Worm (Caenorhabditis elegans) whole organism, young adult: ENCODE results near the gene R10E4.7.

Experiments used
- C17E4.6 ChIP-seq: fragments of 200-800 bp; sonication (Bioruptor generic); IDR thresholded peaks from 2 replicates; pipeline ENCODE4 v1.3.6; 2022; ENCODE audit warnings: missing genetic modification reagents, missing genetic modification characterization, missing compliant biosample characterization
- F23B12.7 ChIP-seq: sonication (generic microtip); optimal IDR thresholded peaks from 2 replicates; lab custom pipeline; 2017; ENCODE audit warnings: missing genetic modification characterization, mild to moderate bottlenecking, missing compliant biosample characterization, antibody characterized with exemption, moderate library complexity; ENCODE audit not compliant: insufficient read depth
- F49E8.2 ChIP-seq: sonication (generic microtip); optimal IDR thresholded peaks from 3 replicates; lab custom pipeline; 2017; ENCODE audit warnings: missing genetic modification characterization, mild to moderate bottlenecking, missing compliant biosample characterization, antibody characterized with exemption, moderate library complexity; ENCODE audit not compliant: insufficient read depth
- F55B11.4 ChIP-seq: sonication (generic microtip); optimal IDR thresholded peaks from 2 replicates; lab custom pipeline; 2016; ENCODE audit warnings: missing compliant biosample characterization, missing genetic modification characterization, borderline replicate concordance; ENCODE audit not compliant: insufficient read depth
- F57A8.1 ChIP-seq: fragments of 200-800 bp; sonication (Bioruptor generic); optimal IDR thresholded peaks from 2 replicates; lab custom pipeline; 2018; ENCODE audit warnings: mild to moderate bottlenecking, missing genetic modification characterization, moderate library complexity, missing compliant biosample characterization
- F57C9.4 ChIP-seq: sonication (generic microtip); optimal IDR thresholded peaks from 2 replicates; lab custom pipeline; 2017; ENCODE audit warnings: mild to moderate bottlenecking, missing genetic modification characterization, missing compliant biosample characterization
- T26A5.8 ChIP-seq: sonication (generic microtip); optimal IDR thresholded peaks from 2 replicates; lab custom pipeline; 2016; ENCODE audit warnings: missing genetic modification characterization, missing compliant biosample characterization
- Y67H2A.10 ChIP-seq: fragments of 200-800 bp; sonication (Bioruptor generic); conservative IDR thresholded peaks from 2 replicates; pipeline ENCODE4 v1.3.6; 2022; ENCODE audit warnings: missing genetic modification reagents, missing genetic modification characterization, missing compliant biosample characterization
- Y79H2A.3 ChIP-seq: fragments of 200-800 bp; sonication (Bioruptor generic); conservative IDR thresholded peaks from 2 replicates; pipeline ENCODE4 v1.3.6; 2022; ENCODE audit warnings: missing genetic modification reagents, missing genetic modification characterization, missing compliant biosample characterization
- akir-1 ChIP-seq: fragments of 200-800 bp; sonication (Bioruptor generic); optimal IDR thresholded peaks from 2 replicates; lab custom pipeline; 2018; ENCODE audit warnings: mild to moderate bottlenecking, missing genetic modification characterization, moderate library complexity, missing compliant biosample characterization
- atf-7 ChIP-seq: sonication (generic microtip); optimal IDR thresholded peaks from 2 replicates; lab custom pipeline; 2017; ENCODE audit warnings: mild to moderate bottlenecking, missing genetic modification characterization, missing compliant biosample characterization
- athp-1 ChIP-seq: sonication (generic microtip); optimal IDR thresholded peaks from 2 replicates; lab custom pipeline; 2017; ENCODE audit warnings: mild to moderate bottlenecking, missing genetic modification characterization, missing compliant biosample characterization
- attf-6 ChIP-seq: fragments of 200-800 bp; sonication (Bioruptor generic); IDR thresholded peaks from 2 replicates; pipeline ENCODE4 v1.3.6; 2022; ENCODE audit warnings: missing genetic modification reagents, missing genetic modification characterization, missing compliant biosample characterization
- bed-1 ChIP-seq: fragments of 200-800 bp; sonication (Bioruptor generic); IDR thresholded peaks from 2 replicates; pipeline ENCODE4 v1.3.6; 2022; ENCODE audit warnings: missing genetic modification reagents, missing genetic modification characterization, missing compliant biosample characterization
- ceh-79 ChIP-seq: sonication (generic microtip); optimal IDR thresholded peaks from 2 replicates; lab custom pipeline; 2017; ENCODE audit warnings: mild to moderate bottlenecking, missing genetic modification characterization, missing compliant biosample characterization
- ceh-91 ChIP-seq: fragments of 200-800 bp; sonication (Bioruptor generic); IDR thresholded peaks from 2 replicates; pipeline ENCODE4 v1.3.6; 2022; ENCODE audit warnings: missing genetic modification reagents, missing genetic modification characterization, missing compliant biosample characterization
- chd-7 ChIP-seq: sonication (generic microtip); optimal IDR thresholded peaks from 2 replicates; lab custom pipeline; 2016; ENCODE audit warnings: mild to moderate bottlenecking, missing genetic modification characterization, moderate library complexity, missing compliant biosample characterization
- die-1 ChIP-seq: sonication (generic microtip); optimal IDR thresholded peaks from 2 replicates; lab custom pipeline; 2016; ENCODE audit warnings: missing genotype, mild to moderate bottlenecking, missing genetic modification characterization, missing compliant biosample characterization
- hmg-1.2 ChIP-seq: fragments of 200-800 bp; sonication (Bioruptor generic); IDR thresholded peaks from 2 replicates; pipeline ENCODE4 v1.3.6; 2022; ENCODE audit warnings: missing genetic modification reagents, missing genetic modification characterization, missing compliant biosample characterization
- hsf-1 ChIP-seq: fragments of 200-800 bp; sonication (Bioruptor generic); IDR thresholded peaks from 2 replicates; pipeline ENCODE4 v1.3.6; 2022; ENCODE audit warnings: missing genetic modification reagents, missing genetic modification characterization, missing compliant biosample characterization
- lag-1 ChIP-seq: fragments of 200-800 bp; sonication (Bioruptor generic); IDR thresholded peaks from 2 replicates; pipeline ENCODE4 v1.3.6; 2022; ENCODE audit warnings: missing genetic modification reagents, missing genetic modification characterization, missing compliant biosample characterization
- let-526 ChIP-seq: fragments of 200-800 bp; sonication (Bioruptor generic); IDR thresholded peaks from 2 replicates; pipeline ENCODE4 v1.3.6; 2022; ENCODE audit warnings: missing genetic modification reagents, missing genetic modification characterization, missing compliant biosample characterization
- lin-40 ChIP-seq: sonication (generic microtip); optimal IDR thresholded peaks from 2 replicates; lab custom pipeline; 2016; ENCODE audit warnings: missing genetic modification characterization, mild to moderate bottlenecking, missing compliant biosample characterization, missing genotype, missing genetic modification reagents
- lsl-1 ChIP-seq: fragments of 200-800 bp; sonication (Bioruptor generic); optimal IDR thresholded peaks from 2 replicates; lab custom pipeline; 2018; ENCODE audit warnings: mild to moderate bottlenecking, missing genetic modification characterization, moderate library complexity, missing compliant biosample characterization
- madf-10 ChIP-seq: sonication (generic microtip); optimal IDR thresholded peaks from 2 replicates; lab custom pipeline; 2016; ENCODE audit warnings: mild to moderate bottlenecking, missing genetic modification characterization, missing compliant biosample characterization
- mel-28 ChIP-seq: sonication (generic microtip); optimal IDR thresholded peaks from 2 replicates; lab custom pipeline; 2016; ENCODE audit warnings: borderline replicate concordance, mild to moderate bottlenecking, missing genetic modification characterization, missing compliant biosample characterization
- nfya-2 ChIP-seq: fragments of 200-800 bp; sonication (Bioruptor generic); IDR thresholded peaks from 2 replicates; pipeline ENCODE4 v1.3.6; 2022; ENCODE audit warnings: missing genetic modification reagents, missing genetic modification characterization, missing compliant biosample characterization
- nhr-80 ChIP-seq: sonication (generic microtip); optimal IDR thresholded peaks from 2 replicates; lab custom pipeline; 2016; ENCODE audit warnings: missing genetic modification characterization, missing compliant biosample characterization
- pbrm-1 ChIP-seq: fragments of 200-800 bp; sonication (Bioruptor generic); IDR thresholded peaks from 2 replicates; pipeline ENCODE4 v1.3.6; 2022; ENCODE audit warnings: missing genetic modification reagents, missing genetic modification characterization, missing compliant biosample characterization
- rec-8 ChIP-seq, 2 experiments: sonication (generic microtip); optimal IDR thresholded peaks; 2 replicates each; lab custom pipeline; 2016; ENCODE audit warnings: mild to moderate bottlenecking in 2 of 2, missing genetic modification characterization in 2 of 2, missing genetic modification reagents in 2 of 2, missing genotype in 2 of 2, missing biosample characterization in 1 of 2, missing compliant biosample characterization in 1 of 2, moderate library complexity in 1 of 2
- snpc-3.4 ChIP-seq: sonication (generic microtip); optimal IDR thresholded peaks from 2 replicates; lab custom pipeline; 2017; ENCODE audit warnings: missing genetic modification characterization, mild to moderate bottlenecking, missing compliant biosample characterization, antibody characterized with exemption, moderate library complexity, missing genotype, missing genetic modification reagents
- xnd-1 ChIP-seq: sonication (generic microtip); optimal IDR thresholded peaks from 2 replicates; lab custom pipeline; 2016; ENCODE audit warnings: missing genotype, missing genetic modification reagents, missing genetic modification characterization, missing compliant biosample characterization
- zim-3 ChIP-seq: sonication (generic microtip); optimal IDR thresholded peaks from 2 replicates; lab custom pipeline; 2017; ENCODE audit warnings: mild to moderate bottlenecking, missing genetic modification characterization, moderate library complexity, missing compliant biosample characterization
- ztf-18 ChIP-seq: sonication (generic microtip); optimal IDR thresholded peaks from 2 replicates; lab custom pipeline; 2016; ENCODE audit warnings: missing genotype, mild to moderate bottlenecking, missing genetic modification characterization, missing compliant biosample characterization

R10E4.7 gene

ce11 chrIII:4313061-4313962 lies 18.7 kb downstream of the R10E4.7 start, which contains the start of the genes evl-14 and dcn-1 (continued):
- no peak for TF ChIP-seq pbrm-1 (GFP tag; lab: Robert Waterston, UW)
- peak; percentile 80 for TF ChIP-seq snpc-3.4
- TF ChIP-seq nfya-2 = no peak
- TF ChIP-seq lsl-1 (GFP tag; lab: Kevin White, UChicago) = peak; percentile 92
- TF ChIP-seq hsf-1 (GFP tag; lab: Robert Waterston, UW) = no peak
- TF ChIP-seq athp-1 (tag; lab: Kevin White, UChicago) = no peak
- TF ChIP-seq zim-3 = no peak
- no peak for TF ChIP-seq F57C9.4
- TF ChIP-seq lag-1 (GFP tag; lab: Robert Waterston, UW) = no peak
- no peak for TF ChIP-seq Y79H2A.3 (GFP tag; lab: Robert Waterston, UW)
- no peak for TF ChIP-seq chd-7 (tag; lab: Kevin White, UChicago)
- no peak for TF ChIP-seq attf-6 (GFP tag; lab: Robert Waterston, UW)
- TF ChIP-seq F57A8.1 = no peak
- no peak for TF ChIP-seq akir-1
- peak; percentile 84 for TF ChIP-seq ceh-91 (GFP tag; lab: Robert Waterston, UW)
- TF ChIP-seq ztf-18 (tag; lab: Kevin White, UChicago) = no peak
- no peak for TF ChIP-seq F55B11.4 (tag; lab: Kevin White, UChicago)
- TF ChIP-seq F49E8.2 (tag; lab: Kevin White, UChicago) = no peak
- TF ChIP-seq rec-8 (tag; optimal IDR thresholded peaks at IDR 0.05; lab: Kevin White, UChicago) = no peak
- peak; percentile 80 for TF ChIP-seq xnd-1
- peak; percentile 79 for TF ChIP-seq atf-7 (tag; lab: Kevin White, UChicago)
- no peak for TF ChIP-seq ceh-79 (tag; lab: Kevin White, UChicago)
- TF ChIP-seq lin-40 (tag; lab: Kevin White, UChicago) = peak; percentile 71
- TF ChIP-seq let-526 (GFP tag; lab: Robert Waterston, UW) = no peak
- no peak for TF ChIP-seq C17E4.6 (GFP tag; lab: Robert Waterston, UW)
- TF ChIP-seq hmg-1.2 = peak; percentile 47; the same call in 1 of the 2 replicates

- TF ChIP-seq madf-10 (tag; lab: Kevin White, UChicago) (no peak), nhr-80 (tag; lab: Kevin White, UChicago) (peak; percentile 45)
These were observed 19.9 kb downstream of the R10E4.7 start for ce11 chrIII:4314502-4314901.

- no peak for TF ChIP-seq snpc-3.4
- TF ChIP-seq hmg-1.2 = peak; percentile 20; the same call in 1 of the 2 replicates
- TF ChIP-seq, all 124 proteins: peak for 1
These were observed 22.6 kb downstream of the R10E4.7 start, which contains the start of gene tag-131 for ce11 chrIII:4317065-4317752. TSS of gene tag-131 (plus strand) at chrIII:4317702.

ce11 chrIII:4320113-4320512 lies 25.5 kb downstream of the R10E4.7 start, which contains the start of gene H38K22.6:
TSS of gene H38K22.6 (plus strand) at chrIII:4320413.
- no peak for TF ChIP-seq bed-1 (GFP tag; lab: Robert Waterston, UW)
- TF ChIP-seq mel-28 (tag; lab: Kevin White, UChicago) = no peak
- no peak for TF ChIP-seq T26A5.8 (tag; lab: Kevin White, UChicago)
- TF ChIP-seq die-1 (tag; lab: Kevin White, UChicago) = no peak
- no peak for TF ChIP-seq F49E8.2 (tag; lab: Kevin White, UChicago)
- no peak for TF ChIP-seq Y67H2A.10 (GFP tag; lab: Robert Waterston, UW)
- no peak for TF ChIP-seq F23B12.7 (tag; lab: Kevin White, UChicago)
